Worm (Caenorhabditis elegans) whole organism, early embryonic: ENCODE results near the gene dhhc-9.

Experiments
- B0310.2 ChIP-seq: sonication (generic microtip); optimal IDR thresholded peaks from 2 replicates; lab custom pipeline; 2016; ENCODE audit warnings: mild to moderate bottlenecking, missing genetic modification characterization, missing compliant biosample characterization
- F13C5.2 ChIP-seq: sonication (generic microtip); optimal IDR thresholded peaks from 2 replicates; lab custom pipeline; 2017; ENCODE audit warnings: mild to moderate bottlenecking, missing genetic modification characterization, inconsistent platforms, missing compliant biosample characterization
- aly-1 ChIP-seq: sonication (generic microtip); optimal IDR thresholded peaks from 2 replicates; lab custom pipeline; 2016; ENCODE audit warnings: missing genetic modification characterization, missing compliant biosample characterization
- ama-1 ChIP-seq: fragments of 150-350 bp; optimal IDR thresholded peaks from 2 replicates; lab custom pipeline; 2014
- ceh-36 ChIP-seq: sonication (generic microtip); optimal IDR thresholded peaks from 2 replicates; lab custom pipeline; 2016; ENCODE audit warnings: missing genetic modification characterization, inconsistent platforms, missing compliant biosample characterization
- ets-7 ChIP-seq: sonication (generic microtip); optimal IDR thresholded peaks from 2 replicates; lab custom pipeline; 2016; ENCODE audit warnings: missing genotype, missing genetic modification characterization, missing compliant biosample characterization
- flt-1 ChIP-seq: fragments of 200-800 bp; sonication (Bioruptor generic); IDR thresholded peaks from 2 replicates; pipeline ENCODE4 v1.3.6; 2022; ENCODE audit warnings: missing genetic modification characterization, missing compliant biosample characterization
- hmbx-1 ChIP-seq: sonication (generic microtip); optimal IDR thresholded peaks from 2 replicates; lab custom pipeline; 2016; ENCODE audit warnings: mild to moderate bottlenecking, missing genetic modification characterization, missing compliant biosample characterization
- hnd-1 ChIP-seq: sonication (generic microtip); optimal IDR thresholded peaks from 2 replicates; lab custom pipeline; 2016; ENCODE audit warnings: missing genetic modification characterization, missing compliant biosample characterization
- pes-1 ChIP-seq: fragments of 200-800 bp; sonication (Bioruptor generic); IDR thresholded peaks from 2 replicates; pipeline ENCODE4 v1.3.6; 2022; ENCODE audit warnings: missing genetic modification reagents, missing genetic modification characterization, missing compliant biosample characterization
- scrt-1 ChIP-seq: fragments of 200-800 bp; sonication (Bioruptor generic); IDR thresholded peaks from 2 replicates; pipeline ENCODE4 v1.3.6; 2022; ENCODE audit warnings: missing genetic modification characterization, missing compliant biosample characterization
- sea-1 ChIP-seq: fragments of 200-800 bp; sonication (Bioruptor generic); conservative IDR thresholded peaks from 2 replicates; pipeline ENCODE4 v1.3.6; 2022; ENCODE audit warnings: missing genetic modification characterization, missing compliant biosample characterization
- tbx-11 ChIP-seq: fragments of 200-800 bp; sonication (Bioruptor generic); IDR thresholded peaks from 2 replicates; pipeline ENCODE4 v1.3.6; 2022; ENCODE audit warnings: missing genetic modification characterization, missing compliant biosample characterization

ce11 chrX:2381282-2381681 lies 20.6 kb downstream of the dhhc-9 start, which contains the start of gene F47G3.4:
- TF ChIP-seq ama-1 (lab: Kevin White, UChicago) (no peak), aly-1 (tag; lab: Kevin White, UChicago) (no peak), hmbx-1 (no peak), pes-1 (GFP tag; lab: Robert Waterston, UW) (no peak), ceh-36 (tag; lab: Kevin White, UChicago) (no peak), hnd-1 (no peak), tbx-11 (no peak), flt-1 (GFP tag; lab: Robert Waterston, UW) (no peak), sea-1 (GFP tag; lab: Robert Waterston, UW) (no peak), B0310.2 (tag; lab: Kevin White, UChicago) (no peak), F13C5.2 (tag; lab: Kevin White, UChicago) (no peak), ets-7 (no peak), scrt-1 (GFP tag; lab: Robert Waterston, UW) (no peak)
